Worm (Caenorhabditis elegans): Measurements from ENCODE around the gene irld-30.

DNA sequence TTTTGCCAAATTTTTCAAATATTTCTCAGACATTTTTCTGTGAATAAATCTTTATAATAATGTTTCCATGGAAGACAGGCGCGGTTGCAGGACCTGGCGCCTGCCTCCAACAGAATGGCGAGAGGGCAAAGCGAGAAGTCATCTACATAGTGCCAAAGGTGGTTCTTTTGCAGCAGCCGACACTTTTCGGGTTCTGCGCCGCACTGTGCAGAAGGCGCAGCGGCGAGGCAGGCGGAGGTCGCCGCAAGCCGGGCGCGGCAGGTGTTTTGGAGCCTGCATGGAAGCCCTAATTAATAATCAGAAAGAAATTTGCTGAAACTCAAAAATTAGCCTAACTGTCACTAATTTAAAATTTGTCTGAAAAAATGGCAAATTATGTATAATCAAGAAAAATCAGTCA is 2.4 kb upstream of the irld-30 start:
- TF ChIP-seq pes-1 (GFP tag; IDR thresholded peaks at IDR 0.05) (no peak), hnd-1 (tag; optimal IDR thresholded peaks at IDR 0.05) (no peak), F13C5.2 (tag; optimal IDR thresholded peaks at IDR 0.05) (no peak), scrt-1 (GFP tag; IDR thresholded peaks at IDR 0.05) (no peak), ama-1 (optimal IDR thresholded peaks at IDR 0.05) (no peak), B0310.2 (tag; optimal IDR thresholded peaks at IDR 0.05) (no peak), tbx-11 (GFP tag; IDR thresholded peaks at IDR 0.05) (no peak), ets-7 (tag; optimal IDR thresholded peaks at IDR 0.05) (no peak), ceh-36 (tag; optimal IDR thresholded peaks at IDR 0.05) (no peak), aly-1 (tag; optimal IDR thresholded peaks at IDR 0.05) (no peak), tra-4 (tag; optimal IDR thresholded peaks at IDR 0.05) (no peak), hmbx-1 (tag; optimal IDR thresholded peaks at IDR 0.05) (no peak)

Data from whole organism, early embryonic.